Worm (Caenorhabditis elegans): ENCODE results near the gene abu-10.

ce11 chrX:3751370-3751769 lies 46.6 kb upstream of the abu-10 start:
- TF ChIP-seq snpc-1.1 (tag; optimal IDR thresholded peaks at IDR 0.05; ENCODE audit: insufficient read depth), result no peak
- TF ChIP-seq nhr-90 (tag; optimal IDR thresholded peaks at IDR 0.05), result no peak
- no peak for TF ChIP-seq C06A6.2 (GFP tag; conservative IDR thresholded peaks at IDR 0.05)
- no peak for TF ChIP-seq lsl-1 (GFP tag; optimal IDR thresholded peaks at IDR 0.05)
- no peak for TF ChIP-seq ama-1 (optimal IDR thresholded peaks at IDR 0.05)
- no peak for TF ChIP-seq ama-1 (GFP tag; optimal IDR thresholded peaks at IDR 0.05)
- TF ChIP-seq pha-4 (tag; optimal IDR thresholded peaks at IDR 0.05), result no peak
- no peak for TF ChIP-seq egrh-3 (GFP tag; IDR thresholded peaks at IDR 0.05)
- TF ChIP-seq F10E7.11 (tag; optimal IDR thresholded peaks at IDR 0.05), result no peak
- no peak for TF ChIP-seq ztf-3 (GFP tag; optimal IDR thresholded peaks at IDR 0.05)
- no peak for TF ChIP-seq unc-62 (GFP tag; optimal IDR thresholded peaks at IDR 0.05)
- no peak for TF ChIP-seq madf-10 (tag; optimal IDR thresholded peaks at IDR 0.05)
